Worm (Caenorhabditis elegans) whole organism, L4 larva: ENCODE measurements around the gene C16C4.17.

ENCODE experiments used
- F26F4.8 ChIP-seq: fragments of 200-800 bp; sonication (Bioruptor generic); conservative IDR thresholded peaks from 2 replicates; pipeline ENCODE4 v1.3.6; 2022; ENCODE audit warnings: missing genetic modification characterization, missing compliant biosample characterization
- aly-2 ChIP-seq: sonication (generic microtip); optimal IDR thresholded peaks from 2 replicates; lab custom pipeline; 2018; ENCODE audit warnings: missing biosample characterization, missing genetic modification characterization
- ama-1 ChIP-seq: fragments of 150-350 bp; optimal IDR thresholded peaks from 2 replicates; lab custom pipeline; 2014; ENCODE audit warnings: inconsistent platforms, mixed read lengths
- dpl-1 ChIP-seq: fragments of 150-350 bp; optimal IDR thresholded peaks from 2 replicates; lab custom pipeline; 2014; ENCODE audit warnings: missing biosample characterization, missing genetic modification reagents, missing genetic modification characterization
- duxl-1 ChIP-seq: sonication (generic microtip); optimal IDR thresholded peaks from 2 replicates; lab custom pipeline; 2016; ENCODE audit warnings: mild to moderate bottlenecking, missing genetic modification characterization, moderate library complexity, missing compliant biosample characterization; ENCODE audit not compliant: poor library complexity
- egl-27 ChIP-seq: sonication (generic microtip); optimal IDR thresholded peaks from 3 replicates; lab custom pipeline; 2017; ENCODE audit warnings: missing biosample characterization, missing genetic modification reagents, missing genetic modification characterization
- gei-8 ChIP-seq: fragments of 200-800 bp; sonication (Bioruptor generic); optimal IDR thresholded peaks from 2 replicates; lab custom pipeline; 2018; ENCODE audit warnings: mild to moderate bottlenecking, missing genetic modification characterization, missing compliant biosample characterization
- jun-1 ChIP-seq: fragments of 150-350 bp; optimal IDR thresholded peaks from 2 replicates; lab custom pipeline; 2014; ENCODE audit warnings: missing biosample characterization, missing genetic modification reagents, missing genetic modification characterization
- lim-7 ChIP-seq: fragments of 200-800 bp; sonication (Bioruptor generic); IDR thresholded peaks from 2 replicates; pipeline ENCODE4 v1.3.6; 2022; ENCODE audit warnings: missing genetic modification characterization, missing compliant biosample characterization
- nhr-11 ChIP-seq: fragments of 150-350 bp; optimal IDR thresholded peaks from 2 replicates; lab custom pipeline; 2014; ENCODE audit warnings: missing biosample characterization, missing genetic modification characterization
- nhr-25 ChIP-seq: sonication (generic microtip); optimal IDR thresholded peaks from 2 replicates; lab custom pipeline; 2017; ENCODE audit warnings: missing genetic modification characterization, mild to moderate bottlenecking, missing compliant biosample characterization, antibody characterized with exemption, moderate library complexity, borderline replicate concordance; ENCODE audit not compliant: insufficient read depth
- pqm-1 ChIP-seq: sonication (generic microtip); optimal IDR thresholded peaks from 2 replicates; lab custom pipeline; 2017; ENCODE audit warnings: missing biosample characterization, missing genetic modification characterization
- unc-62 ChIP-seq, 3 experiments: fragments of 150-350 bp in 1 of 3; sonication (generic microtip); optimal IDR thresholded peaks in 2 of 3; peaks in 1 of 3; 1 replicate in 1 of 3; 2 replicates in 2 of 3; lab custom pipeline; 2014 to 2017; ENCODE audit warnings: missing biosample characterization in 3 of 3, missing genetic modification characterization in 3 of 3, missing genetic modification reagents in 3 of 3, missing genotype in 1 of 3
- ztf-11 ChIP-seq: fragments of 150-350 bp; optimal IDR thresholded peaks from 2 replicates; lab custom pipeline; 2014; ENCODE audit warnings: missing biosample characterization, missing genetic modification characterization

DNA sequence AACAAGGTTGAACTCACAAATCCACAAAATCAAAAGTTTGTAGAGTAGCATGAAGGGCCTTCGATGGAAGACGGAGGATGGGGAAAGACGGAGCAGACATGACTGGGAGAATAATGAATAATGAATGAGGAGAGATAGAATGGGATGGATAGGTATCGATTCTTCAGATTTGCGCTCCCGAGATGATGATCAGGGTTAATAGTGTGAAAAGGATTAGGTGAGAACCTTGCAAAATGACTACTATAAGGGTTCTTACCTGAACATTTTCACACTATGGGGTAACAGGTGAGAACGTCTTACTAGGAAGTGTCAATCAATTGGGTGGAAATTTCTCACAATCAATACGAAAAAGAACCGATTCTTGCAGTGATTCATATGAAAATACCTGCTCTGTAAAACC lies 14.1 kb upstream of the C16C4.17 start, which contains the start of gene fbxb-96:
- no peak for TF ChIP-seq nhr-25 (tag; lab: Kevin White, UChicago)
- no peak for TF ChIP-seq egl-27 (tag; lab: Kevin White, UChicago)
- no peak for TF ChIP-seq nhr-11
- TF ChIP-seq pqm-1 (tag; lab: Kevin White, UChicago): no peak
- TF ChIP-seq F26F4.8 (GFP tag; lab: Robert Waterston, UW): no peak
- no peak for TF ChIP-seq ama-1 (lab: Kevin White, UChicago)
- no peak for TF ChIP-seq ztf-11 (tag; lab: Kevin White, UChicago)
- no peak for TF ChIP-seq unc-62 (GFP tag; optimal IDR thresholded peaks at IDR 0.05 in 1 of 2; lab: Kevin White, UChicago)
- TF ChIP-seq unc-62 (tag; optimal IDR thresholded peaks at IDR 0.05; lab: Kevin White, UChicago): no peak
- TF ChIP-seq jun-1 (tag; lab: Kevin White, UChicago): no peak
- no peak for TF ChIP-seq lim-7 (GFP tag; lab: Robert Waterston, UW)
- TF ChIP-seq aly-2 (tag; lab: Kevin White, UChicago): no peak
- TF ChIP-seq duxl-1 (tag; lab: Kevin White, UChicago): no peak
- no peak for TF ChIP-seq dpl-1
- no peak for TF ChIP-seq gei-8
